Worm (Caenorhabditis elegans): ENCODE measurements around the gene Y53C12A.11.

Y53C12A.11 gene

DNA sequence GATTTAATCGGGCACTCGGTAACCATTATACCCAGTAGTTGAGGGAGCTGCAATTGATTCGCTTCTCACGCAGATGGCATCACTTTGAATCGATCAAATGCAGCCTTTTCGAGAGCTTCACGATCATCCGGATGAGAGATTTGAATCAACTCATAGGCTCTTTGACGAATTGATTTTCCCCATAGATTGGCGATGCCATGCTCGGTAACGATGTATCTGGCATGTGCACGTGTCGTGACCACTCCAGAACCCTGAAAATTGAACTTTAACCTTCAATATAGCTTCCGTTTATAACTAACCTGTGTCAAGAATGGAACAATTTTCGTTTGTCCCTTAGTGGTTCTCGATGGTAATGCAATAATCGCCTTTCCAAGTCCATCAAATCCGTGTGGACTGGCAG lies 34.3 kb downstream of the Y53C12A.11 start:
- TF ChIP-seq unc-62 (GFP tag; optimal IDR thresholded peaks at IDR 0.05 in 1 of 2) (peak in 1 of 2 experiments; percentile 52), unc-62 (tag; optimal IDR thresholded peaks at IDR 0.05) (no peak), nhr-237 (tag; optimal IDR thresholded peaks at IDR 0.05) (no peak), T26A8.4 (GFP tag; IDR thresholded peaks at IDR 0.05) (0 out of 2 replicates have a peak, but pooled peaks have one; percentile 24)

ce11 chrII:9682044-9682443 lies 36.5 kb downstream of the Y53C12A.11 start:
- peak; percentile 18 for TF ChIP-seq fkh-10 (GFP tag; optimal IDR thresholded peaks at IDR 0.05)
- no peak for TF ChIP-seq hlh-30 (tag; optimal IDR thresholded peaks at IDR 0.05; ENCODE audit: insufficient read depth)

DNA sequence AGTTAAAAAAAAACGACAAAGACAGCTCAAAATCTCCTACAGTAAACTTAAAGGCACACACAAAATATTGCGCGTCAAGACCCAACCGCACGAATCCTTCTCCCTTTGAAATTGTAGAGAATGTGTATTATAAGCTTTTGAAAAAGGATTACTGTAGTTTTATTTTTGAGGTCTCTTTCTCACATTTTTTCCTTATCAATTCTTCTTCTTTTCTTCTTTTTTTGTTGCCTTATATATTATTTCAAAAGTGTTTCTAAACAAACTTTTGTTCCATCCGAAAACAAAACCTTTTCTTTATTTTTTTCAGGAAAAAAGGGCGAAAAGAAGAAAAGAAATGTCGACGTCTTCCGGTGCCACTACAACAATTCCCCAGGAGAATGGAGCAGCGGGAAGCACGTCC lies 38.0 kb downstream of the Y53C12A.11 start, which contains the start of gene ZK1320.13:
Gene ZK1320.13, plus strand, starts transcription at position 301 of the 400 bp plus-strand sequence.
- TF ChIP-seq aha-1 (tag) = no peak
- TF ChIP-seq nhr-11 (tag; optimal IDR thresholded peaks at IDR 0.05) = no peak
- TF ChIP-seq Y75B8A.6 (GFP tag; IDR thresholded peaks at IDR 0.05) = no peak
- TF ChIP-seq attf-4 (tag; optimal IDR thresholded peaks at IDR 0.05) = no peak
- no peak for TF ChIP-seq lim-7 (GFP tag; IDR thresholded peaks at IDR 0.05)

ce11 chrII:9679842-9680241 lies 38.7 kb downstream of the Y53C12A.11 start:
- TF ChIP-seq hmg-1.1 (GFP tag; IDR thresholded peaks at IDR 0.05) (0 out of 2 replicates have a peak, but pooled peaks have one; percentile 28), ceh-32 (tag; optimal IDR thresholded peaks at IDR 0.05; ENCODE audit: poor library complexity) (no peak), lsy-2 (tag; optimal IDR thresholded peaks at IDR 0.05) (peak in 1 of 2 experiments; percentile 5), aha-1 (tag) (peak; percentile 7)

DNA sequence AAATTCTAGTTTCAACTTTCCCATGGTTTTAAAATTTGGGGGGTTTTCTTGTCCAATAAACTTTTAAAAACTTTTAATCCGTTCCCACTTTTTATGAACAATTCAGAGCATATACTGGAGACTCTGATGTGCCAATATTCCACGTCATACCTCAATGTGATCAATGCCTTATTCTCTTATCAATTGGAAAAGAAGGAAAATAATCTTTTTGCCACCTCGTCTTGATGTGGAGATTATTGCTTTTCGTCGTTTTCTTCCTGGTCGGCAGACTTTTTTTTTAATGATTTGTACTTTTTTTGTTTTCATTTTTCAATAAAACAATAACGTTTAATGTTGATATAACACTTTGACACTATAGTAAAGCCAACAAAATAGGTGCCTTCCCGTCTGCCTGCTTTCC lies 41.0 kb downstream of the Y53C12A.11 start:
- TF ChIP-seq T26A8.4 (GFP tag; IDR thresholded peaks at IDR 0.05) = no peak
- TF ChIP-seq daf-16 (GFP tag; optimal IDR thresholded peaks at IDR 0.05) = no peak
- peak; percentile 24 for TF ChIP-seq daf-16 (tag; optimal IDR thresholded peaks at IDR 0.05)
- peak; percentile 7 for TF ChIP-seq nhr-77 (tag; optimal IDR thresholded peaks at IDR 0.05)
- peak; percentile 90 for TF ChIP-seq pqm-1 (tag; optimal IDR thresholded peaks at IDR 0.05)
- TF ChIP-seq ZK546.5 (tag; optimal IDR thresholded peaks at IDR 0.05) = no peak
- no peak for TF ChIP-seq fos-1 (tag; optimal IDR thresholded peaks at IDR 0.05)
- peak; percentile 56 for TF ChIP-seq dve-1 (tag; optimal IDR thresholded peaks at IDR 0.05; ENCODE audit: insufficient read depth)
- peak; percentile 5 for TF ChIP-seq nhr-28 (tag; optimal IDR thresholded peaks at IDR 0.05)
- TF ChIP-seq mes-2 (tag; optimal IDR thresholded peaks at IDR 0.05; ENCODE audit: poor library complexity, severe bottlenecking) = no peak
- TF ChIP-seq lsy-2 (tag; optimal IDR thresholded peaks at IDR 0.05) = peak in 1 of 2 experiments; percentile 21
- TF ChIP-seq dmd-6 (GFP tag; IDR thresholded peaks at IDR 0.05) = peak; percentile 19; the same call in 1 of the 2 replicates

ce11 chrII:9674678-9675077 lies 43.8 kb downstream of the Y53C12A.11 start, which contains the start of gene arc-1:
Gene arc-1, plus strand, starts transcription at chrII:9674978.
- TF ChIP-seq hlh-11 (tag; optimal IDR thresholded peaks at IDR 0.05) (no peak), hlh-30 (tag; optimal IDR thresholded peaks at IDR 0.05; ENCODE audit: insufficient read depth) (no peak), dve-1 (tag; optimal IDR thresholded peaks at IDR 0.05; ENCODE audit: insufficient read depth) (no peak), hif-1 (tag; optimal IDR thresholded peaks at IDR 0.05) (no peak), daf-19 (GFP tag; conservative IDR thresholded peaks at IDR 0.05) (no peak), ctbp-1 (GFP tag; IDR thresholded peaks at IDR 0.05) (no peak), php-3 (GFP tag; IDR thresholded peaks at IDR 0.05) (no peak), nhr-48 (tag; optimal IDR thresholded peaks at IDR 0.05) (no peak), ceh-44 (GFP tag; IDR thresholded peaks at IDR 0.05) (no peak), fkh-10 (GFP tag; optimal IDR thresholded peaks at IDR 0.05) (no peak), unc-62 (GFP tag; optimal IDR thresholded peaks at IDR 0.05 in 1 of 2) (no peak), unc-62 (tag; optimal IDR thresholded peaks at IDR 0.05) (no peak), F10B5.3 (tag; optimal IDR thresholded peaks at IDR 0.05) (no peak), ces-1 (GFP tag; optimal IDR thresholded peaks at IDR 0.05) (no peak), nhr-76 (tag; optimal IDR thresholded peaks at IDR 0.05) (no peak)

All from whole organism, L4 larva.